Worm (Caenorhabditis elegans) whole organism, late embryonic: ENCODE results near the gene snr-6.

Source experiments
- F13H6.1 ChIP-seq: sonication (generic microtip); optimal IDR thresholded peaks from 2 replicates; lab custom pipeline; 2016; ENCODE audit warnings: missing genetic modification characterization, missing compliant biosample characterization
- K02D7.2 ChIP-seq: sonication (generic microtip); optimal IDR thresholded peaks from 2 replicates; lab custom pipeline; 2017; ENCODE audit warnings: mild to moderate bottlenecking, missing genetic modification characterization, missing compliant biosample characterization
- K09A11.1 ChIP-seq: sonication (generic microtip); optimal IDR thresholded peaks from 2 replicates; lab custom pipeline; 2017; ENCODE audit warnings: antibody characterized with exemption, mild to moderate bottlenecking, missing genetic modification characterization, missing compliant biosample characterization; ENCODE audit not compliant: insufficient read depth
- ahr-1 ChIP-seq: sonication (generic microtip); optimal IDR thresholded peaks from 2 replicates; lab custom pipeline; 2016; ENCODE audit warnings: missing genetic modification characterization, missing compliant biosample characterization
- ceh-14 ChIP-seq: sonication (generic microtip); optimal IDR thresholded peaks from 2 replicates; lab custom pipeline; 2016; ENCODE audit warnings: missing genotype, missing genetic modification characterization, missing compliant biosample characterization
- ceh-18 ChIP-seq: sonication (generic microtip); optimal IDR thresholded peaks from 2 replicates; lab custom pipeline; 2016; ENCODE audit warnings: missing genetic modification characterization, missing compliant biosample characterization
- ceh-19 ChIP-seq: fragments of 200-800 bp; sonication (Bioruptor generic); optimal IDR thresholded peaks from 2 replicates; lab custom pipeline; 2018; ENCODE audit warnings: mild to moderate bottlenecking, missing genetic modification characterization, missing compliant biosample characterization
- ceh-22 ChIP-seq: sonication (generic microtip); optimal IDR thresholded peaks from 2 replicates; lab custom pipeline; 2017; ENCODE audit warnings: missing biosample characterization, missing genetic modification characterization
- ceh-24 ChIP-seq: sonication (generic microtip); optimal IDR thresholded peaks from 2 replicates; lab custom pipeline; 2016; ENCODE audit warnings: mild to moderate bottlenecking, missing genetic modification characterization, missing compliant biosample characterization
- ceh-31 ChIP-seq: sonication (generic microtip); optimal IDR thresholded peaks from 2 replicates; lab custom pipeline; 2016; ENCODE audit warnings: missing genetic modification characterization, missing compliant biosample characterization
- ceh-34 ChIP-seq: sonication (generic microtip); optimal IDR thresholded peaks from 2 replicates; lab custom pipeline; 2016; ENCODE audit warnings: mild to moderate bottlenecking, missing genetic modification characterization, missing compliant biosample characterization
- ceh-45 ChIP-seq: fragments of 200-800 bp; sonication (Bioruptor generic); IDR thresholded peaks from 2 replicates; pipeline ENCODE4 v1.3.6; 2022; ENCODE audit warnings: missing genetic modification reagents, missing genetic modification characterization, missing compliant biosample characterization
- ceh-48 ChIP-seq: sonication (generic microtip); optimal IDR thresholded peaks from 2 replicates; lab custom pipeline; 2016; ENCODE audit warnings: missing genetic modification characterization, inconsistent platforms, missing compliant biosample characterization
- ceh-6 ChIP-seq: fragments of 200-800 bp; sonication (Bioruptor generic); optimal IDR thresholded peaks from 2 replicates; lab custom pipeline; 2018; ENCODE audit warnings: mild to moderate bottlenecking, missing genetic modification characterization, missing compliant biosample characterization
- ceh-9 ChIP-seq: sonication (generic microtip); optimal IDR thresholded peaks from 2 replicates; lab custom pipeline; 2016; ENCODE audit warnings: mild to moderate bottlenecking, missing genetic modification characterization, inconsistent platforms, missing compliant biosample characterization
- dve-1 ChIP-seq: sonication (generic microtip); optimal IDR thresholded peaks from 2 replicates; lab custom pipeline; 2017; ENCODE audit warnings: antibody characterized with exemption, mild to moderate bottlenecking, missing genetic modification characterization, missing compliant biosample characterization
- elt-2 ChIP-seq: sonication (generic microtip); optimal IDR thresholded peaks from 2 replicates; lab custom pipeline; 2016; ENCODE audit warnings: missing genetic modification reagents, missing genetic modification characterization, missing compliant biosample characterization
- elt-4 ChIP-seq: sonication (generic microtip); optimal IDR thresholded peaks from 2 replicates; lab custom pipeline; 2016; ENCODE audit warnings: missing genetic modification characterization, missing compliant biosample characterization
- ets-4 ChIP-seq: sonication (generic microtip); optimal IDR thresholded peaks from 2 replicates; lab custom pipeline; 2016; ENCODE audit warnings: missing genetic modification characterization, missing compliant biosample characterization
- eyg-1 ChIP-seq: sonication (generic microtip); optimal IDR thresholded peaks from 2 replicates; lab custom pipeline; 2016; ENCODE audit warnings: missing genotype, missing genetic modification characterization, missing compliant biosample characterization
- fax-1 ChIP-seq: sonication (generic microtip); optimal IDR thresholded peaks from 2 replicates; lab custom pipeline; 2016; ENCODE audit warnings: missing genotype, missing genetic modification characterization, missing compliant biosample characterization
- fkh-10 ChIP-seq: fragments of 150-350 bp; optimal IDR thresholded peaks from 2 replicates; lab custom pipeline; 2014; ENCODE audit warnings: missing biosample characterization, missing genetic modification reagents, missing genetic modification characterization
- fkh-6 ChIP-seq: sonication (generic microtip); optimal IDR thresholded peaks from 2 replicates; lab custom pipeline; 2016; ENCODE audit warnings: missing genetic modification characterization, missing compliant biosample characterization
- gmeb-2 ChIP-seq: sonication (generic microtip); optimal IDR thresholded peaks from 2 replicates; lab custom pipeline; 2016; ENCODE audit warnings: missing genetic modification characterization, inconsistent platforms, missing compliant biosample characterization
- hlh-13 ChIP-seq: fragments of 200-800 bp; sonication (Bioruptor generic); optimal IDR thresholded peaks from 2 replicates; lab custom pipeline; 2018; ENCODE audit warnings: mild to moderate bottlenecking, missing genetic modification characterization, missing compliant biosample characterization
- hlh-15 ChIP-seq: sonication (generic microtip); optimal IDR thresholded peaks from 2 replicates; lab custom pipeline; 2016; ENCODE audit warnings: missing genetic modification characterization, missing compliant biosample characterization
- hlh-6 ChIP-seq: sonication (generic microtip); optimal IDR thresholded peaks from 2 replicates; lab custom pipeline; 2016; ENCODE audit warnings: missing genotype, missing genetic modification characterization, missing compliant biosample characterization
- hlh-8 ChIP-seq: sonication (generic microtip); optimal IDR thresholded peaks from 2 replicates; lab custom pipeline; 2016; ENCODE audit warnings: missing genotype, missing genetic modification characterization, missing compliant biosample characterization
- lim-6 ChIP-seq: sonication (generic microtip); optimal IDR thresholded peaks from 2 replicates; lab custom pipeline; 2016; ENCODE audit warnings: missing genetic modification characterization, missing compliant biosample characterization
- nhr-11 ChIP-seq: fragments of 150-350 bp; optimal IDR thresholded peaks from 2 replicates; lab custom pipeline; 2014; ENCODE audit warnings: missing biosample characterization, missing genetic modification characterization
- npax-4 ChIP-seq: sonication (generic microtip); optimal IDR thresholded peaks from 2 replicates; lab custom pipeline; 2016; ENCODE audit warnings: missing genetic modification characterization, missing compliant biosample characterization
- odd-2 ChIP-seq: sonication (generic microtip); optimal IDR thresholded peaks from 2 replicates; lab custom pipeline; 2017; ENCODE audit warnings: antibody characterized with exemption, mild to moderate bottlenecking, missing genetic modification characterization, missing compliant biosample characterization
- pag-3 ChIP-seq: sonication (generic microtip); optimal IDR thresholded peaks from 2 replicates; lab custom pipeline; 2016; ENCODE audit warnings: missing compliant biosample characterization, missing genetic modification characterization, borderline replicate concordance
- pat-9 ChIP-seq: fragments of 200-800 bp; sonication (Bioruptor generic); optimal IDR thresholded peaks from 2 replicates; lab custom pipeline; 2018; ENCODE audit warnings: mild to moderate bottlenecking, missing genetic modification characterization, moderate library complexity, missing compliant biosample characterization
- pax-1 ChIP-seq: fragments of 150-350 bp; optimal IDR thresholded peaks from 2 replicates; lab custom pipeline; 2014; ENCODE audit warnings: missing biosample characterization, missing genetic modification characterization
- pha-2 ChIP-seq: sonication (generic microtip); optimal IDR thresholded peaks from 2 replicates; lab custom pipeline; 2017; ENCODE audit warnings: mild to moderate bottlenecking, missing genetic modification characterization, missing compliant biosample characterization
- pha-4 ChIP-seq: fragments of 150-350 bp; optimal IDR thresholded peaks from 2 replicates; lab custom pipeline; 2018; ENCODE audit warnings: missing biosample characterization, missing genetic modification reagents, missing genetic modification characterization
- pqm-1 ChIP-seq: sonication (generic microtip); optimal IDR thresholded peaks from 2 replicates; lab custom pipeline; 2016; ENCODE audit warnings: missing genetic modification characterization, missing compliant biosample characterization
- pros-1 ChIP-seq: fragments of 150-350 bp; optimal IDR thresholded peaks from 2 replicates; lab custom pipeline; 2014; ENCODE audit warnings: missing biosample characterization, missing genetic modification reagents, missing genetic modification characterization
- rnt-1 ChIP-seq: sonication (generic microtip); optimal IDR thresholded peaks from 2 replicates; lab custom pipeline; 2016; ENCODE audit warnings: missing genetic modification characterization, missing compliant biosample characterization
- sdc-2 ChIP-seq: sonication (generic microtip); optimal IDR thresholded peaks from 2 replicates; lab custom pipeline; 2016; ENCODE audit warnings: missing genotype, missing genetic modification characterization, missing compliant biosample characterization
- sox-2 ChIP-seq: fragments of 200-800 bp; sonication (Bioruptor generic); IDR thresholded peaks from 2 replicates; pipeline ENCODE4 v1.3.6; 2022; ENCODE audit warnings: missing genetic modification reagents, missing genetic modification characterization, missing compliant biosample characterization
- syd-9 ChIP-seq: sonication (generic microtip); optimal IDR thresholded peaks from 2 replicates; lab custom pipeline; 2016; ENCODE audit warnings: mild to moderate bottlenecking, missing genetic modification characterization, moderate library complexity, missing compliant biosample characterization
- tbx-7 ChIP-seq: sonication (generic microtip); optimal IDR thresholded peaks from 2 replicates; lab custom pipeline; 2016; ENCODE audit warnings: missing genotype, missing genetic modification characterization, missing compliant biosample characterization
- unc-3 ChIP-seq, 2 experiments: fragments of 200-800 bp in 1 of 2; sonication (Bioruptor generic) in 1 of 2; sonication (generic microtip) in 1 of 2; conservative IDR thresholded peaks in 1 of 2; optimal IDR thresholded peaks in 1 of 2; 2 replicates each; pipeline versions ENCODE4 v1.3.6 to Lab custom; 2016 to 2022; ENCODE audit warnings: missing compliant biosample characterization in 2 of 2, missing genetic modification characterization in 2 of 2, missing genetic modification reagents in 1 of 2
- unc-55 ChIP-seq: sonication (generic microtip); optimal IDR thresholded peaks from 2 replicates; lab custom pipeline; 2017; ENCODE audit warnings: missing biosample characterization, missing genetic modification reagents, missing genetic modification characterization
- unc-86 ChIP-seq: sonication (generic microtip); optimal IDR thresholded peaks from 2 replicates; lab custom pipeline; 2016; ENCODE audit warnings: missing genetic modification characterization, missing compliant biosample characterization
- zip-5 ChIP-seq: sonication (generic microtip); optimal IDR thresholded peaks from 2 replicates; lab custom pipeline; 2016; ENCODE audit warnings: missing genetic modification characterization, missing compliant biosample characterization
- ztf-16 ChIP-seq: sonication (generic microtip); optimal IDR thresholded peaks from 2 replicates; lab custom pipeline; 2017; ENCODE audit warnings: missing genetic modification characterization, missing compliant biosample characterization

Gene snr-6

ce11 chrIII:12411059-12411458 lies 18.4 kb downstream of the snr-6 start:
- TF ChIP-seq ceh-24 (no peak), ceh-48 (tag; lab: Kevin White, UChicago) (peak; percentile 71)

DNA sequence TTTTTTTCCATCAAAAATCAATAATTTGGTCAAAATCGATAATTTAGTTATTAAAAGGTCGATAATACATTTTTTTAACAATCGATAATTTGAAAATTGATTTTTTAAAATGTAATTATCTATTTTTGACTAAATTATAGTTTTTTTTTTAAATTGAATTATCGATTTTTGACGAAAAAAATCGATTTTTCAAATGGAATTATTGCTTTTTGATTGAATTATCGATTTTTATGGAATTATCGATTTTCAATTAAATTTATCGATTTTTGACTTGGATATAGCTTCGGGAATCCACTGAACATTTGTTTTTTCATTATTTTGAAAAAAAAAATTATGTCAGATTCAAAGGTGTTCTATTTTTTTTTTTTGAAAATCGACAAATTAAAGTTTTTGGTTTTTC lies 19.1 kb downstream of the snr-6 start:
- TF ChIP-seq odd-2 = no peak
- TF ChIP-seq pha-4 (tag; lab: Kevin White, UChicago) = no peak

DNA sequence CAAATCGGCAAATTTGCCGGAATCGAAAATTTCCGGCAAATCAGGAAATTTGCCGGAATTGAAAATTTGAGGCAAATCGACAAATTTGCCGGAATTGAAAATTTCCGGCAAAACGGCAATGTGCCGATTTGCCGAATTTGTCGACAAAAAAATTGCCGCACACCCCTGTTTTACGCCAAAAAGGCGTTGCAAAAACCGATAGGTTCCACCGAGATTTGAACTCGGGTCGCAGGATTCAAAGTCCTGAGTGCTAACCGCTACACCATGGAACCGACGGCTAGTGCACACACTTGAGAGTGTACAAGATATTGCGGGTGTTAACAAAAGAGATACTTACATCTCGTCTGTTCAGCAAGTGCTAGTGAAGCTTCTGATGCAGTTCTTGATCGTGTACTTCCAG lies 29.7 kb downstream of the snr-6 start:
- TF ChIP-seq eyg-1 (tag; lab: Kevin White, UChicago) (no peak), pros-1 (tag; lab: Kevin White, UChicago) (no peak), ceh-9 (no peak), syd-9 (tag; lab: Kevin White, UChicago) (peak; percentile 32), pat-9 (peak; percentile 61), hlh-6 (tag; lab: Kevin White, UChicago) (no peak), ets-4 (tag; lab: Kevin White, UChicago) (no peak), F13H6.1 (tag; lab: Kevin White, UChicago) (no peak), ceh-19 (GFP tag; lab: Kevin White, UChicago) (peak; percentile 56), unc-86 (tag; lab: Kevin White, UChicago) (peak; percentile 32), elt-2 (tag; lab: Kevin White, UChicago) (peak; percentile 48), ceh-6 (peak; percentile 54), ceh-14 (tag; lab: Kevin White, UChicago) (no peak), nhr-11 (no peak), sox-2 (GFP tag; lab: Robert Waterston, UW) (0 out of 2 replicates have a peak, but pooled peaks have one; percentile 42), unc-3 (GFP tag; conservative IDR thresholded peaks at IDR 0.05; lab: Robert Waterston, UW) (peak; percentile 48; the same call in 1 of the 2 replicates), unc-3 (tag; optimal IDR thresholded peaks at IDR 0.05; lab: Kevin White, UChicago) (peak; percentile 20), ceh-34 (tag; lab: Kevin White, UChicago) (peak; percentile 12), ceh-45 (GFP tag; lab: Robert Waterston, UW) (0 out of 2 replicates have a peak, but pooled peaks have one; percentile 42), hlh-8 (tag; lab: Kevin White, UChicago) (no peak), pha-2 (no peak), unc-55 (GFP tag; lab: Kevin White, UChicago) (no peak), K02D7.2 (tag; lab: Kevin White, UChicago) (no peak), elt-4 (tag; lab: Kevin White, UChicago) (no peak), fkh-10 (GFP tag; lab: Kevin White, UChicago) (no peak), rnt-1 (tag; lab: Kevin White, UChicago) (peak; percentile 10), hlh-15 (peak; percentile 7), dve-1 (tag; lab: Kevin White, UChicago) (no peak), sdc-2 (tag; lab: Kevin White, UChicago) (no peak), pha-4 (tag; lab: Kevin White, UChicago) (no peak), tbx-7 (tag; lab: Kevin White, UChicago) (no peak), ceh-22 (tag; lab: Kevin White, UChicago) (no peak), pag-3 (no peak), zip-5 (tag; lab: Kevin White, UChicago) (peak; percentile 4), ceh-18 (tag; lab: Kevin White, UChicago) (peak; percentile 16), hlh-13 (GFP tag; lab: Kevin White, UChicago) (peak; percentile 1), ceh-24 (no peak), fkh-6 (tag; lab: Kevin White, UChicago) (peak; percentile 20), K09A11.1 (tag; lab: Kevin White, UChicago) (no peak), pax-1 (tag; lab: Kevin White, UChicago) (no peak), npax-4 (peak; percentile 36), lim-6 (tag; lab: Kevin White, UChicago) (no peak), ztf-16 (tag; lab: Kevin White, UChicago) (peak; percentile 47), gmeb-2 (tag; lab: Kevin White, UChicago) (peak; percentile 53), pqm-1 (tag; lab: Kevin White, UChicago) (no peak), ceh-48 (tag; lab: Kevin White, UChicago) (peak; percentile 13), fax-1 (tag; lab: Kevin White, UChicago) (no peak), ahr-1 (tag; lab: Kevin White, UChicago) (no peak), ceh-31 (tag; lab: Kevin White, UChicago) (no peak)
